Worm (Caenorhabditis elegans): ENCODE data around the gene C07D8.5.

ce11 chrX:7340394-7340793 is 3.5 kb upstream of the C07D8.5 start:
- TF ChIP-seq cog-1 (tag; optimal IDR thresholded peaks at IDR 0.05) (no peak), klf-2 (GFP tag; conservative IDR thresholded peaks at IDR 0.05) (no peak), tab-1 (GFP tag; IDR thresholded peaks at IDR 0.05) (no peak), T22C8.4 (GFP tag; IDR thresholded peaks at IDR 0.05) (no peak), ref-1 (GFP tag; conservative IDR thresholded peaks at IDR 0.05) (no peak), ztf-29 (GFP tag; IDR thresholded peaks at IDR 0.05) (no peak), flt-1 (GFP tag; IDR thresholded peaks at IDR 0.05) (no peak)

Data from whole organism, midembryonic.